Worm (Caenorhabditis elegans): ENCODE results near the gene gst-18.

Gene gst-18

DNA sequence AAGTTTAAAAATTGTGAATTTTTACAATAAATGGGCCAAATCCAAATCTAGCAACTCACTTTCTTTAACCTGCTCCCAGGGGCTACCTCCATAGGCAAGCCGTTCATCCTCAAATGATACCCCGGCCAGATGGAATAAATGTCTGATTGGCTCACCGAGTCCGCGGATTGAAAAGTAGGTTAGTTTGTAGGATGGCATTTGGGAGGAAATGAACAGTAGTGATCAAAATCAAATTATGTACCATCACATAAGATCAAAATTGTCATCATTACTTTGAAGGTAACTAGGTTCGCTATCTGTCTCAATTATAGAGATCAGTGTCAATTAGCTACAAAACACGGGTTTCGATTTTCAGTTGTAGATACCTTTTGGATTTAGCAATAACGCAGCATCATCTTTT lies at the start of gene gst-18, which contains the start of gene gst-17:
TSS of gene gst-18 (minus strand) at position 198 of the 400 bp plus-strand sequence.
TSS of gene gst-17 (minus strand) at position 101 of the 400 bp plus-strand sequence.
- TF ChIP-seq ceh-82 (tag; optimal IDR thresholded peaks at IDR 0.05) (no peak), lin-11 (tag; optimal IDR thresholded peaks at IDR 0.05) (no peak), nhr-11 (tag; optimal IDR thresholded peaks at IDR 0.05) (no peak), dmd-4 (tag; optimal IDR thresholded peaks at IDR 0.05) (no peak), nhr-10 (tag; optimal IDR thresholded peaks at IDR 0.05) (no peak), nhr-25 (tag; optimal IDR thresholded peaks at IDR 0.05) (no peak), skn-1 (tag; optimal IDR thresholded peaks at IDR 0.05) (no peak)

DNA sequence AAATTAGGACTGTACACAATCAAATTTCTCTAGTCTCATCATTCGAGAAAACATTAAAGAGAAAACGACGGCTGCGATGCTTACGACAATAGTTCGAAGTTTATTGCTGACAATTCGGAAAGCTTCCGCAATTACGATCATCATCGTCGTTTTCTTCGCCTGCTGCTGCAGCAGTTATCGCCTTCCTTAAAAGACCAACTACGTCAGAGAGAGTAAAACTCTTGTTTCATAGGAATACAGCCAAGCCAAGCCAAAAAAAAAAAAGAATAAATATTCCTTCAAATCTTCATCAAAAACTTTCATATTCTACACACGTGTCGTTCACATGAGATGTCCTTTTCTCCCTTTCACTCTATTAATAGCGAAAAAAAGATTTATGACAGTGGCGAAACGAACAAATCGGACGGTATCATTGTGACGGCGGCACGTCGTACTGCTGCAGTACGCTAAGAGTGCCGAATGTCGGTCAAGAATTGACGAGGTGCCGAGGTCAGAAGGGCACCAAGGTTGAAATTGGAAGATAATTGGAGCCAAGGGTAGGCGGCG lies 49.2 kb upstream of the gst-18 start:
- TF ChIP-seq ztf-11 (tag; optimal IDR thresholded peaks at IDR 0.05) (no peak), ceh-16 (tag; optimal IDR thresholded peaks at IDR 0.05) (no peak), nhr-21 (tag; optimal IDR thresholded peaks at IDR 0.05) (peak; percentile 81), sma-9 (GFP tag; optimal IDR thresholded peaks at IDR 0.05) (peak; percentile 91), sma-9 (tag; optimal IDR thresholded peaks at IDR 0.05) (no peak), C34F6.9 (tag; optimal IDR thresholded peaks at IDR 0.05) (no peak), unc-39 (tag; optimal IDR thresholded peaks at IDR 0.05) (no peak), elt-3 (tag; optimal IDR thresholded peaks at IDR 0.05) (no peak), mab-5 (tag; optimal IDR thresholded peaks at IDR 0.05) (no peak), blmp-1 (tag; optimal IDR thresholded peaks at IDR 0.05; ENCODE audit: insufficient read depth) (peak; percentile 95), R02D3.7 (tag; optimal IDR thresholded peaks at IDR 0.05) (no peak), lin-11 (tag; optimal IDR thresholded peaks at IDR 0.05) (no peak), lsy-2 (tag; optimal IDR thresholded peaks at IDR 0.05) (no peak), sma-3 (GFP tag; optimal IDR thresholded peaks at IDR 0.05) (peak; percentile 62), mdl-1 (tag; optimal IDR thresholded peaks at IDR 0.05) (peak in 1 of 2 experiments; percentile 18), nhr-25 (tag; optimal IDR thresholded peaks at IDR 0.05) (peak; percentile 46), egl-27 (tag; optimal IDR thresholded peaks at IDR 0.05) (peak; percentile 1), skn-1 (tag; optimal IDR thresholded peaks at IDR 0.05) (no peak), fos-1 (tag; optimal IDR thresholded peaks at IDR 0.05) (peak; percentile 28)

DNA sequence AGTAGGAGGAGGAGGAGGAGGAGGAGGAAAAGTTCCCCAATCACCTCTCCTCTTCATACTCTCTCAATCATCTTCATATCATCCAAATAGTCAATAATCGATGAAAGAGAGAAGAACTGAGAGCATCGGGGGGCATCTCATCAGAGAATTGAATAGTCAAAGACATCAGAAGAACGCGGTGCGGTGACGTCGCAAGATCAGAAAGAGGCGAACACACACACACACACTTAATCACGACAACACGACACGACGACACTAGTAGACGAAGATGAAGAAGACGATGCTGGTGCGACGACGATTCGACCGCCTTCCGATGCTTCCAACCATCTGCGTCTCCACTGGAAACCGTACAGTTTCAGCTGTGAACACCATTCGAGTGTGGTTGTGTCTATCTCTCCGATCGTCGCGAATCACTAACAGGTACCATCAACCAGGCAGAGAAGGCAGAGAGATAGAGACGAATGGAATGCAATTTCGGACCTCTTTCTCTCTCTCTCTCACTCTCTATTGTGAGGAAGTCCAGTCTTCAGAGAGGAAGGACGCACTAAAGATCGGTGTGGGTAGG lies 48.0 kb upstream of the gst-18 start:
- TF ChIP-seq gmeb-1 (tag; optimal IDR thresholded peaks at IDR 0.05) (no peak), sma-3 (GFP tag; optimal IDR thresholded peaks at IDR 0.05) (peak; percentile 85), egl-27 (tag; optimal IDR thresholded peaks at IDR 0.05) (peak; percentile 16), mbf-1 (tag; optimal IDR thresholded peaks at IDR 0.05) (no peak), skn-1 (tag; optimal IDR thresholded peaks at IDR 0.05) (no peak), aly-2 (tag; optimal IDR thresholded peaks at IDR 0.05) (no peak), mab-5 (tag; optimal IDR thresholded peaks at IDR 0.05) (no peak), alr-1 (tag; optimal IDR thresholded peaks at IDR 0.05) (no peak), nhr-12 (tag; optimal IDR thresholded peaks at IDR 0.05) (no peak), ama-1 (optimal IDR thresholded peaks at IDR 0.05) (no peak), zag-1 (tag; optimal IDR thresholded peaks at IDR 0.05) (no peak), unc-62 (GFP tag; optimal IDR thresholded peaks at IDR 0.05) (no peak), ztf-4 (tag; optimal IDR thresholded peaks at IDR 0.05) (no peak), sem-4 (tag; optimal IDR thresholded peaks at IDR 0.05) (no peak), sma-9 (GFP tag; optimal IDR thresholded peaks at IDR 0.05) (peak; percentile 65), sma-9 (tag; optimal IDR thresholded peaks at IDR 0.05) (peak; percentile 44), snpc-4 (tag; optimal IDR thresholded peaks at IDR 0.05) (no peak), ZK546.5 (tag; optimal IDR thresholded peaks at IDR 0.05) (no peak), nhr-25 (tag; optimal IDR thresholded peaks at IDR 0.05) (peak; percentile 75), nhr-23 (tag; optimal IDR thresholded peaks at IDR 0.05) (no peak), ceh-82 (tag; optimal IDR thresholded peaks at IDR 0.05) (no peak), lin-39 (tag; optimal IDR thresholded peaks at IDR 0.05) (no peak), elt-3 (tag; optimal IDR thresholded peaks at IDR 0.05) (no peak), F13H6.1 (tag; optimal IDR thresholded peaks at IDR 0.05) (no peak), nhr-6 (tag; optimal IDR thresholded peaks at IDR 0.05) (no peak), lsy-2 (tag; optimal IDR thresholded peaks at IDR 0.05) (peak in 1 of 2 experiments; percentile 12), ztf-1 (GFP tag; conservative IDR thresholded peaks at IDR 0.05) (no peak), dmd-4 (tag; optimal IDR thresholded peaks at IDR 0.05) (no peak), crh-2 (tag; optimal IDR thresholded peaks at IDR 0.05) (peak; percentile 23), nhr-129 (tag; optimal IDR thresholded peaks at IDR 0.05) (peak; percentile 26), ztf-11 (tag; optimal IDR thresholded peaks at IDR 0.05) (no peak), C34F6.9 (tag; optimal IDR thresholded peaks at IDR 0.05) (no peak), nhr-11 (tag; optimal IDR thresholded peaks at IDR 0.05) (no peak), elt-1 (tag; optimal IDR thresholded peaks at IDR 0.05) (no peak), unc-39 (tag; optimal IDR thresholded peaks at IDR 0.05) (no peak), ceh-16 (tag; optimal IDR thresholded peaks at IDR 0.05) (no peak), nhr-237 (tag; optimal IDR thresholded peaks at IDR 0.05) (no peak), nhr-10 (tag; optimal IDR thresholded peaks at IDR 0.05) (no peak), lin-13 (GFP tag; optimal IDR thresholded peaks at IDR 0.05) (no peak), mdl-1 (tag; optimal IDR thresholded peaks at IDR 0.05) (no peak), Y55F3AM.14 (GFP tag; optimal IDR thresholded peaks at IDR 0.05) (peak; percentile 47), blmp-1 (tag; optimal IDR thresholded peaks at IDR 0.05; ENCODE audit: insufficient read depth) (peak; percentile 52), unc-55 (GFP tag; optimal IDR thresholded peaks at IDR 0.05) (no peak)

All from whole organism, L2 larva.